Worm (Caenorhabditis elegans) whole organism, L4/young adult: ENCODE results near the gene fbxa-171.

Source experiments
- W03F9.2 ChIP-seq: fragments of 150-350 bp; optimal IDR thresholded peaks from 2 replicates; lab custom pipeline; 2014; ENCODE audit warnings: missing biosample characterization, missing genetic modification characterization
- dao-5 ChIP-seq: sonication (generic microtip); optimal IDR thresholded peaks from 2 replicates; lab custom pipeline; 2016; ENCODE audit warnings: missing genotype, missing genetic modification characterization, moderate library complexity, missing compliant biosample characterization
- him-1 ChIP-seq: sonication (generic microtip); optimal IDR thresholded peaks from 2 replicates; lab custom pipeline; 2016; ENCODE audit warnings: missing genotype, missing genetic modification reagents, missing genetic modification characterization, missing compliant biosample characterization

fbxa-171 gene

ce11 chrV:17551396-17551795 is 14.4 kb downstream of the fbxa-171 start:
- TF ChIP-seq dao-5 (no peak), W03F9.2 (no peak)

ce11 chrV:17549362-17549761 is 16.4 kb downstream of the fbxa-171 start, which contains the start of gene fbxa-176:
Gene fbxa-176, plus strand, starts transcription at chrV:17549675.
- TF ChIP-seq dao-5 (no peak), W03F9.2 (no peak), him-1 (no peak)

ce11 chrV:17548635-17549034 is 17.2 kb downstream of the fbxa-171 start:
- TF ChIP-seq W03F9.2 = no peak
- TF ChIP-seq dao-5 = no peak
- TF ChIP-seq him-1 = no peak

- TF ChIP-seq dao-5 = no peak
- no peak for TF ChIP-seq him-1
- no peak for TF ChIP-seq W03F9.2
Measured at ce11 chrV:17546931-17547330, 18.9 kb downstream of the fbxa-171 start.

- no peak for TF ChIP-seq him-1
- TF ChIP-seq W03F9.2 = no peak
- no peak for TF ChIP-seq dao-5
Measured at ce11 chrV:17542304-17542703, 23.5 kb downstream of the fbxa-171 start.

ce11 chrV:17540295-17540694 is 25.5 kb downstream of the fbxa-171 start, which contains the start of gene srz-25:
Gene srz-25, plus strand, starts transcription at chrV:17540595.
- TF ChIP-seq dao-5 (no peak), W03F9.2 (no peak), him-1 (no peak)

- TF ChIP-seq W03F9.2 = no peak
- no peak for TF ChIP-seq dao-5
- no peak for TF ChIP-seq him-1
Measured at ce11 chrV:17539289-17539688, 26.5 kb downstream of the fbxa-171 start.

- TF ChIP-seq him-1 (no peak), W03F9.2 (no peak), dao-5 (no peak)
Measured at ce11 chrV:17538279-17538896, 27.4 kb downstream of the fbxa-171 start, which contains the start of gene C18D4.6. Gene C18D4.6, minus strand, starts transcription at chrV:17538375.

- TF ChIP-seq him-1 (no peak), W03F9.2 (no peak), dao-5 (no peak)
Measured at ce11 chrV:17533200-17533599, 32.6 kb downstream of the fbxa-171 start.

- no peak for TF ChIP-seq dao-5
Measured at ce11 chrV:17532686-17533085, 33.1 kb downstream of the fbxa-171 start, which contains the start of gene C18D4.3. Gene C18D4.3, minus strand, starts transcription at chrV:17532786.

- TF ChIP-seq W03F9.2 (no peak), dao-5 (no peak), him-1 (no peak)
Measured at ce11 chrV:17531410-17531809, 34.4 kb downstream of the fbxa-171 start, which contains the start of gene C18D4.4. Gene C18D4.4, minus strand, starts transcription at chrV:17531510.

ce11 chrV:17530486-17530885 is 35.3 kb downstream of the fbxa-171 start, which contains the start of gene C18D4.12:
Gene C18D4.12, minus strand, starts transcription at chrV:17530586.
- TF ChIP-seq dao-5 (no peak), him-1 (no peak), W03F9.2 (no peak)

- TF ChIP-seq W03F9.2 (no peak), him-1 (no peak), dao-5 (no peak)
Measured at ce11 chrV:17527729-17528128, 38.1 kb downstream of the fbxa-171 start, which contains the start of gene srz-90. Gene srz-90, plus strand, starts transcription at chrV:17528029.

- TF ChIP-seq dao-5 = no peak
- no peak for TF ChIP-seq W03F9.2
- no peak for TF ChIP-seq him-1
Measured at ce11 chrV:17520735-17521134, 45.1 kb downstream of the fbxa-171 start, which contains the start of gene fbxa-136. Gene fbxa-136, plus strand, starts transcription at chrV:17521035.

- TF ChIP-seq dao-5 (no peak), him-1 (no peak), W03F9.2 (no peak)
Measured at ce11 chrV:17513831-17514230, 52.0 kb downstream of the fbxa-171 start.
